Worm (Caenorhabditis elegans) whole organism, L4 larva: ENCODE measurements around the gene inf-1.

Source experiments
- arid-1 ChIP-seq: fragments of 200-800 bp; sonication (Bioruptor generic); conservative IDR thresholded peaks from 2 replicates; pipeline ENCODE4 v1.3.6; 2022; ENCODE audit warnings: missing genetic modification reagents, missing genetic modification characterization, missing compliant biosample characterization
- egl-27 ChIP-seq: sonication (generic microtip); optimal IDR thresholded peaks from 3 replicates; lab custom pipeline; 2017; ENCODE audit warnings: missing biosample characterization, missing genetic modification reagents, missing genetic modification characterization
- lin-29 ChIP-seq: fragments of 200-800 bp; sonication (Bioruptor generic); IDR thresholded peaks from 2 replicates; pipeline ENCODE4 v1.3.6; 2022; ENCODE audit warnings: missing genetic modification reagents, missing genetic modification characterization, missing compliant biosample characterization
- zag-1 ChIP-seq: fragments of 150-350 bp; optimal IDR thresholded peaks from 2 replicates; lab custom pipeline; 2014; ENCODE audit warnings: missing biosample characterization, missing genetic modification characterization

DNA sequence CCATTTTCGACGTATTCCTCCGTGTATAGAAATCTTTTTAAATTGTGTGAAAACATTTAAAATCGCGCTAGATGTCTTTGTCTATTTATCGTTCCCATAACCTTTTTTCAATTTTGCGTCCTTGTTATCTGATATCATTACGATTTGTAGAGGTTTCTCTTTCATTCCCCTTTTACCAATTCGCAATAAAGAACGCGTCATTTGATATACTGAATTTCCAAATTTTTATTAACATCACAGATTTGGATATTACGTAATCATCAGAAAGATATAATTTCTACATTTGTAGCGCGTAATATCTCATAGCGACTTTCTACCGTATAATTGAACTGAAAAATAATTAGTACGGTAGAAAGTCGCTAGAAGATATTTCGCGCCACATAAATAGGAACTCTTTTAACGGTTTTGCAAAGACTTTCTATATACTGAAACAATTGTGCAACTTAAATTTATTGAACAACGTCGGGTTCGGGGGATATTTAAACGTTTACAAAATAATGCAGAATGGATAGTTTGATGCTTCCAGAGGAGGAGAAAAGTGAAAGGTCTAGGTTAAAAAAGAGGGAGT is 28.8 kb downstream of the inf-1 start:
- no peak for TF ChIP-seq zag-1 (tag; lab: Kevin White, UChicago)
- peak; percentile 37; the same call in 1 of the 2 replicates for TF ChIP-seq arid-1 (GFP tag; lab: Robert Waterston, UW)
- TF ChIP-seq lin-29 (GFP tag; lab: Robert Waterston, UW): no peak
- TF ChIP-seq egl-27 (tag; lab: Kevin White, UChicago): no peak
